Worm (Caenorhabditis elegans) whole organism, L4 larva: ENCODE results near the gene str-121.
A peak's percentile ranks its signal among the peaks of the same experiment; 100 is the strongest.

Experiments used
- F26F4.8 ChIP-seq: fragments of 200-800 bp; sonication (Bioruptor generic); conservative IDR thresholded peaks from 2 replicates; pipeline ENCODE4 v1.3.6; 2022; ENCODE audit warnings: missing genetic modification characterization, missing compliant biosample characterization
- R02D3.7 ChIP-seq: fragments of 150-350 bp; sonication (generic microtip); optimal IDR thresholded peaks from 3 replicates; lab custom pipeline; 2014; ENCODE audit warnings: missing biosample characterization, missing genetic modification characterization
- Y48G9A.11 ChIP-seq: fragments of 200-800 bp; sonication (Bioruptor generic); IDR thresholded peaks from 2 replicates; pipeline ENCODE4 v1.3.6; 2022; ENCODE audit warnings: missing genetic modification reagents, missing genetic modification characterization, missing compliant biosample characterization
- Y5F2A.4 ChIP-seq: fragments of 200-800 bp; sonication (Bioruptor generic); optimal IDR thresholded peaks from 2 replicates; lab custom pipeline; 2018; ENCODE audit warnings: mild to moderate bottlenecking, missing genetic modification characterization, missing compliant biosample characterization
- attf-4 ChIP-seq: sonication (generic microtip); optimal IDR thresholded peaks from 3 replicates; lab custom pipeline; 2017; ENCODE audit warnings: missing biosample characterization, missing genetic modification characterization
- ceh-28 ChIP-seq: fragments of 150-350 bp; optimal IDR thresholded peaks from 2 replicates; lab custom pipeline; 2014; ENCODE audit warnings: missing biosample characterization, missing genetic modification reagents, missing genetic modification characterization
- ceh-82 ChIP-seq: sonication (generic microtip); optimal IDR thresholded peaks from 2 replicates; lab custom pipeline; 2017; ENCODE audit warnings: missing biosample characterization, missing genetic modification characterization
- daf-12 ChIP-seq: fragments of 150-350 bp; optimal IDR thresholded peaks from 2 replicates; lab custom pipeline; 2014; ENCODE audit warnings: missing biosample characterization, missing genetic modification reagents, missing genetic modification characterization
- daf-16 ChIP-seq, 3 experiments: sonication (generic microtip); optimal IDR thresholded peaks; 2 replicates each; lab custom pipeline; 2016 to 2017; ENCODE audit warnings: missing genetic modification characterization in 3 of 3, missing genetic modification reagents in 3 of 3, mild to moderate bottlenecking in 2 of 3, missing compliant biosample characterization in 2 of 3, missing biosample characterization in 1 of 3, moderate library complexity in 1 of 3
- dmd-9 ChIP-seq: fragments of 200-800 bp; sonication (Bioruptor generic); IDR thresholded peaks from 2 replicates; pipeline ENCODE4 v1.3.6; 2022; ENCODE audit warnings: missing genetic modification reagents, missing genetic modification characterization, missing compliant biosample characterization
- dve-1 ChIP-seq: sonication (generic microtip); optimal IDR thresholded peaks from 2 replicates; lab custom pipeline; 2017; ENCODE audit warnings: antibody characterized with exemption, mild to moderate bottlenecking, missing genetic modification characterization, missing compliant biosample characterization; ENCODE audit not compliant: insufficient read depth
- hlh-11 ChIP-seq: fragments of 200-800 bp; sonication (Bioruptor generic); optimal IDR thresholded peaks from 2 replicates; lab custom pipeline; 2018; ENCODE audit warnings: mild to moderate bottlenecking, missing genetic modification characterization, missing compliant biosample characterization
- hlh-30 ChIP-seq: sonication (generic microtip); optimal IDR thresholded peaks from 2 replicates; lab custom pipeline; 2017; ENCODE audit warnings: antibody characterized with exemption, mild to moderate bottlenecking, missing genetic modification characterization, missing compliant biosample characterization; ENCODE audit not compliant: insufficient read depth
- hmg-1.1 ChIP-seq: fragments of 200-800 bp; sonication (Bioruptor generic); IDR thresholded peaks from 2 replicates; pipeline ENCODE4 v1.3.6; 2022; ENCODE audit warnings: missing genetic modification reagents, missing genetic modification characterization, missing compliant biosample characterization
- lin-1 ChIP-seq: fragments of 200-800 bp; sonication (Bioruptor generic); IDR thresholded peaks from 2 replicates; pipeline ENCODE4 v1.3.6; 2022; ENCODE audit warnings: missing genetic modification reagents, missing genetic modification characterization, missing compliant biosample characterization
- lin-13 ChIP-seq: fragments of 150-350 bp; optimal IDR thresholded peaks from 2 replicates; lab custom pipeline; 2014; ENCODE audit warnings: missing biosample characterization, missing genetic modification reagents, missing genetic modification characterization
- lin-15B ChIP-seq: fragments of 150-350 bp; sonication (generic microtip); optimal IDR thresholded peaks from 3 replicates; lab custom pipeline; 2014; ENCODE audit warnings: missing biosample characterization, missing genetic modification characterization
- lin-38 ChIP-seq: fragments of 200-800 bp; sonication (Bioruptor generic); IDR thresholded peaks from 2 replicates; pipeline ENCODE4 v1.3.6; 2022; ENCODE audit warnings: missing genetic modification reagents, missing genetic modification characterization, missing compliant biosample characterization
- lsy-2 ChIP-seq, 2 experiments: fragments of 150-350 bp in 1 of 2; sonication (generic microtip) in 1 of 2; optimal IDR thresholded peaks; 2 replicates each; lab custom pipeline; 2014 to 2017; ENCODE audit warnings: missing biosample characterization in 2 of 2, missing genetic modification characterization in 2 of 2
- madf-5 ChIP-seq, 2 experiments: fragments of 200-800 bp; sonication (Bioruptor generic); IDR thresholded peaks; 2 replicates each; pipeline ENCODE4 v1.3.6; 2022; ENCODE audit warnings: missing compliant biosample characterization in 2 of 2, missing genetic modification characterization in 2 of 2
- madf-9 ChIP-seq: fragments of 200-800 bp; sonication (Bioruptor generic); conservative IDR thresholded peaks from 2 replicates; pipeline ENCODE4 v1.3.6; 2022; ENCODE audit warnings: missing genetic modification reagents, missing genetic modification characterization, missing compliant biosample characterization
- mep-1 ChIP-seq: fragments of 150-350 bp; sonication (generic microtip); optimal IDR thresholded peaks from 3 replicates; lab custom pipeline; 2014; ENCODE audit warnings: missing biosample characterization, missing genetic modification characterization
- mxl-3 ChIP-seq: fragments of 200-800 bp; sonication (Bioruptor generic); optimal IDR thresholded peaks from 2 replicates; lab custom pipeline; 2018; ENCODE audit warnings: mild to moderate bottlenecking, missing genetic modification characterization, missing compliant biosample characterization
- nhr-102 ChIP-seq: sonication (generic microtip); optimal IDR thresholded peaks from 2 replicates; lab custom pipeline; 2016; ENCODE audit warnings: mild to moderate bottlenecking, missing genetic modification characterization, moderate library complexity, missing compliant biosample characterization
- nhr-111 ChIP-seq: fragments of 200-800 bp; sonication (Bioruptor generic); optimal IDR thresholded peaks from 2 replicates; lab custom pipeline; 2018; ENCODE audit warnings: mild to moderate bottlenecking, missing genetic modification characterization, missing compliant biosample characterization
- nhr-28 ChIP-seq: fragments of 150-350 bp; optimal IDR thresholded peaks from 2 replicates; lab custom pipeline; 2014; ENCODE audit warnings: missing biosample characterization, missing genetic modification characterization
- nhr-6 ChIP-seq: fragments of 150-350 bp; optimal IDR thresholded peaks from 2 replicates; lab custom pipeline; 2014; ENCODE audit warnings: missing biosample characterization, missing genetic modification characterization
- pha-4 ChIP-seq, 2 experiments: fragments of 150-350 bp in 1 of 2; fragments of 200-800 bp in 1 of 2; sonication (Bioruptor generic) in 1 of 2; IDR thresholded peaks in 1 of 2; optimal IDR thresholded peaks in 1 of 2; 2 replicates each; pipeline versions ENCODE4 v1.3.6 to Lab custom; 2014 to 2022; ENCODE audit warnings: missing genetic modification characterization in 2 of 2, missing genetic modification reagents in 2 of 2, missing biosample characterization in 1 of 2, missing compliant biosample characterization in 1 of 2
- php-3 ChIP-seq: fragments of 200-800 bp; sonication (Bioruptor generic); IDR thresholded peaks from 2 replicates; pipeline ENCODE4 v1.3.6; 2022; ENCODE audit warnings: missing genetic modification reagents, missing genetic modification characterization, missing compliant biosample characterization
- rbr-2 ChIP-seq: sonication (generic microtip); optimal IDR thresholded peaks from 2 replicates; lab custom pipeline; 2016; ENCODE audit warnings: missing genotype, missing genetic modification characterization, missing compliant biosample characterization
- saeg-2 ChIP-seq: fragments of 200-800 bp; sonication (Bioruptor generic); IDR thresholded peaks from 2 replicates; pipeline ENCODE4 v1.3.6; 2022; ENCODE audit warnings: missing genetic modification reagents, missing genetic modification characterization, missing compliant biosample characterization
- sdz-12 ChIP-seq: fragments of 200-800 bp; sonication (Bioruptor generic); optimal IDR thresholded peaks from 2 replicates; lab custom pipeline; 2018; ENCODE audit warnings: mild to moderate bottlenecking, missing genetic modification characterization, missing compliant biosample characterization
- set-16 ChIP-seq: fragments of 200-800 bp; sonication (Bioruptor generic); IDR thresholded peaks from 2 replicates; pipeline ENCODE4 v1.3.6; 2022; ENCODE audit warnings: missing genetic modification reagents, missing genetic modification characterization, missing compliant biosample characterization
- tra-1 ChIP-seq: fragments of 200-800 bp; sonication (Bioruptor generic); IDR thresholded peaks from 2 replicates; pipeline ENCODE4 v1.3.6; 2022; ENCODE audit warnings: missing genetic modification reagents, missing genetic modification characterization, missing compliant biosample characterization
- unc-62 ChIP-seq, 3 experiments: fragments of 150-350 bp in 1 of 3; sonication (generic microtip); optimal IDR thresholded peaks in 2 of 3; peaks in 1 of 3; 1 replicate in 1 of 3; 2 replicates in 2 of 3; lab custom pipeline; 2014 to 2017; ENCODE audit warnings: missing biosample characterization in 3 of 3, missing genetic modification characterization in 3 of 3, missing genetic modification reagents in 3 of 3, missing genotype in 1 of 3
- vab-7 ChIP-seq: fragments of 200-800 bp; sonication (Bioruptor generic); IDR thresholded peaks from 2 replicates; pipeline ENCODE4 v1.3.6; 2022; ENCODE audit warnings: missing genetic modification reagents, missing genetic modification characterization, missing compliant biosample characterization
- zfp-2 ChIP-seq: sonication (generic microtip); optimal IDR thresholded peaks from 2 replicates; lab custom pipeline; 2016; ENCODE audit warnings: mild to moderate bottlenecking, missing genetic modification characterization, missing compliant biosample characterization
- zip-2 ChIP-seq: fragments of 150-350 bp; optimal IDR thresholded peaks from 2 replicates; lab custom pipeline; 2014; ENCODE audit warnings: missing biosample characterization, missing genetic modification characterization

Gene str-121

ce11 chrV:211388-212168 lies 42.9 kb downstream of the str-121 start (continued):
- TF ChIP-seq set-16 (no peak), daf-12 (tag; lab: Kevin White, UChicago) (no peak), php-3 (GFP tag; lab: Robert Waterston, UW) (no peak), lin-13 (GFP tag; lab: Kevin White, UChicago) (no peak), sdz-12 (GFP tag; lab: Kevin White, UChicago) (no peak), nhr-28 (tag; lab: Kevin White, UChicago) (no peak), unc-62 (GFP tag; optimal IDR thresholded peaks at IDR 0.05 in 1 of 2; lab: Kevin White, UChicago) (peak in 1 of 2 experiments; percentile 37), unc-62 (tag; optimal IDR thresholded peaks at IDR 0.05; lab: Kevin White, UChicago) (no peak), nhr-102 (tag; lab: Kevin White, UChicago) (no peak), F26F4.8 (GFP tag; lab: Robert Waterston, UW) (no peak), saeg-2 (GFP tag; lab: Robert Waterston, UW) (no peak), dve-1 (tag; lab: Kevin White, UChicago) (peak; percentile 73), zfp-2 (tag; lab: Kevin White, UChicago) (no peak), madf-5 (GFP tag; IDR thresholded peaks at IDR 0.05; lab: Robert Waterston, UW) (no peak)

ce11 chrV:206814-207213 lies 47.7 kb downstream of the str-121 start:
- TF ChIP-seq lin-1 (GFP tag; lab: Robert Waterston, UW) (no peak), daf-16 (GFP tag; optimal IDR thresholded peaks at IDR 0.05; lab: Kevin White, UChicago) (no peak), daf-16 (tag; optimal IDR thresholded peaks at IDR 0.05; lab: Kevin White, UChicago) (no peak), Y48G9A.11 (GFP tag; lab: Robert Waterston, UW) (no peak), hlh-11 (tag; lab: Kevin White, UChicago) (no peak), lin-15B (tag; lab: Kevin White, UChicago) (no peak), rbr-2 (tag; lab: Kevin White, UChicago) (no peak), dmd-9 (GFP tag; lab: Robert Waterston, UW) (no peak), attf-4 (no peak), madf-9 (no peak), lin-38 (no peak), php-3 (GFP tag; lab: Robert Waterston, UW) (no peak), mxl-3 (GFP tag; lab: Kevin White, UChicago) (no peak), tra-1 (no peak), nhr-111 (GFP tag; lab: Kevin White, UChicago) (no peak), sdz-12 (GFP tag; lab: Kevin White, UChicago) (no peak), ceh-82 (no peak)

- TF ChIP-seq daf-16 (GFP tag; optimal IDR thresholded peaks at IDR 0.05; lab: Kevin White, UChicago) (no peak), daf-16 (tag; optimal IDR thresholded peaks at IDR 0.05; lab: Kevin White, UChicago) (peak; percentile 92), hlh-30 (tag; lab: Kevin White, UChicago) (peak; percentile 65), zip-2 (tag; lab: Kevin White, UChicago) (peak; percentile 79), mep-1 (tag; lab: Kevin White, UChicago) (peak; percentile 39), R02D3.7 (no peak), ceh-28 (tag; lab: Kevin White, UChicago) (no peak), Y5F2A.4 (no peak), lsy-2 (tag; optimal IDR thresholded peaks at IDR 0.05; lab: Kevin White, UChicago) (peak in 1 of 2 experiments; percentile 18), vab-7 (GFP tag; lab: Robert Waterston, UW) (no peak), nhr-102 (tag; lab: Kevin White, UChicago) (peak; percentile 25), dve-1 (tag; lab: Kevin White, UChicago) (peak; percentile 54), pha-4 (GFP tag; IDR thresholded peaks at IDR 0.05; lab: Robert Waterston, UW) (no peak), pha-4 (tag; optimal IDR thresholded peaks at IDR 0.05; lab: Kevin White, UChicago) (peak; percentile 91), nhr-6 (peak; percentile 24), rbr-2 (tag; lab: Kevin White, UChicago) (peak; percentile 2), hlh-11 (tag; lab: Kevin White, UChicago) (no peak), hmg-1.1 (GFP tag; lab: Robert Waterston, UW) (peak; percentile 35; the same call in 1 of the 2 replicates)
Measured at ce11 chrV:203855-204432, 50.5 kb downstream of the str-121 start, which contains the start of gene lec-12. Gene lec-12, plus strand, starts transcription at chrV:204382.
